Fruit fly (Drosophila melanogaster): ENCODE results near the gene CG31639.

Gene CG31639

dm6 chr2L:6110781-6111180, 44.2 kb downstream of the CG31639 start:
- TF ChIP-seq CG32006 (GFP tag; optimal IDR thresholded peaks at IDR 0.05) (no peak), svp (GFP tag) (peak; percentile 28)

- TF ChIP-seq CG4318 (GFP tag; optimal IDR thresholded peaks at IDR 0.05) = no peak
- no peak for TF ChIP-seq fd59A (GFP tag; optimal IDR thresholded peaks at IDR 0.05)
- no peak for TF ChIP-seq spab (GFP tag; optimal IDR thresholded peaks at IDR 0.05)
- no peak for TF ChIP-seq Eip78C (GFP tag)
- no peak for TF ChIP-seq CG6792 (GFP tag; optimal IDR thresholded peaks at IDR 0.05)
- TF ChIP-seq Eip93F (GFP tag; optimal IDR thresholded peaks at IDR 0.05) = no peak
- TF ChIP-seq svp (GFP tag) = peak; percentile 2
These were observed 45.6 kb downstream of the CG31639 start for dm6 chr2L:6109313-6109847.
